Fruit fly (Drosophila melanogaster) whole organism, larva: ENCODE results near the gene Claspin.

Experiments used
- noc ChIP-seq: fragments of 200-800 bp; sonication (Bioruptor generic); optimal IDR thresholded peaks from 3 replicates; lab custom pipeline; 2019; ENCODE audit warnings: missing biosample characterization, mild to moderate bottlenecking, missing genetic modification characterization, moderate library complexity

The Claspin gene

dm6 chr3L:4313299-4313698 is at the start of gene Claspin:
Gene Claspin, plus strand, starts transcription at chr3L:4313483.
- no peak for TF ChIP-seq noc (tag; lab: Kevin White, UChicago)

- TF ChIP-seq noc (tag; lab: Kevin White, UChicago): no peak
These were observed 49.8 kb upstream of the Claspin start, which contains the start of gene CG1273 for dm6 chr3L:4263502-4263901. Gene CG1273, plus strand, starts transcription at chr3L:4263719.

dm6 chr3L:4264963-4265362 is 48.3 kb upstream of the Claspin start:
- TF ChIP-seq noc (tag; lab: Kevin White, UChicago): no peak

dm6 chr3L:4265836-4266235 is 47.4 kb upstream of the Claspin start:
- TF ChIP-seq noc (tag; lab: Kevin White, UChicago): no peak

dm6 chr3L:4267403-4267802 is 45.9 kb upstream of the Claspin start, which contains the start of gene CG33764:
Gene CG33764, minus strand, starts transcription at chr3L:4267503.
- no peak for TF ChIP-seq noc (tag; lab: Kevin White, UChicago)

- no peak for TF ChIP-seq noc (tag; lab: Kevin White, UChicago)
These were observed 44.1 kb upstream of the Claspin start for dm6 chr3L:4269208-4269607.

- peak; percentile 90 for TF ChIP-seq noc (tag; lab: Kevin White, UChicago)
These were observed 43.4 kb upstream of the Claspin start for dm6 chr3L:4269920-4270319.

dm6 chr3L:4270949-4271827 is 42.1 kb upstream of the Claspin start:
- TF ChIP-seq noc (tag; lab: Kevin White, UChicago): no peak

- no peak for TF ChIP-seq noc (tag; lab: Kevin White, UChicago)
These were observed 41.0 kb upstream of the Claspin start for dm6 chr3L:4272167-4272773.

- TF ChIP-seq noc (tag; lab: Kevin White, UChicago): no peak
These were observed 35.5 kb upstream of the Claspin start, which contains the start of gene Ctl1 for dm6 chr3L:4277796-4278195. Gene Ctl1, plus strand, starts transcription at chr3L:4277962.

- TF ChIP-seq noc (tag; lab: Kevin White, UChicago): no peak
These were observed 30.7 kb upstream of the Claspin start, which contains the start of gene CG11583 for dm6 chr3L:4282627-4283026. Gene CG11583, minus strand, starts transcription at chr3L:4282817.

dm6 chr3L:4283428-4284089 is 29.7 kb upstream of the Claspin start, which contains the start of the genes srw and CG1316:
Gene srw, minus strand, starts transcription at chr3L:4283478.
Gene CG1316, plus strand, starts transcription at chr3L:4283851.
- no peak for TF ChIP-seq noc (tag; lab: Kevin White, UChicago)

dm6 chr3L:4286784-4287183 is 26.5 kb upstream of the Claspin start, which contains the start of gene TfIIEbeta:
Gene TfIIEbeta, plus strand, starts transcription at chr3L:4287038.
- no peak for TF ChIP-seq noc (tag; lab: Kevin White, UChicago)

- peak; percentile 75 for TF ChIP-seq noc (tag; lab: Kevin White, UChicago)
These were observed 24.7 kb upstream of the Claspin start, which contains the start of gene Hexo1 for dm6 chr3L:4288591-4289056. Gene Hexo1, plus strand, starts transcription at chr3L:4288641.

dm6 chr3L:4292120-4292697 is 21.1 kb upstream of the Claspin start, which contains the start of the genes CG15012 and Fdx2:
Gene CG15012, minus strand, starts transcription at chr3L:4292246.
Gene Fdx2, plus strand, starts transcription at chr3L:4292482.
- TF ChIP-seq noc (tag; lab: Kevin White, UChicago): peak; percentile 26
